Fruit fly (Drosophila melanogaster): ENCODE measurements around the gene CG14053.

dm6 chrX:2208641-2209241 is 15.0 kb upstream of the CG14053 start:
- TF ChIP-seq Ets98B (GFP tag; IDR thresholded peaks at IDR 0.05) (no peak), CG9948 (tag; optimal IDR thresholded peaks at IDR 0.05) (no peak), gl (tag; optimal IDR thresholded peaks at IDR 0.05) (no peak)

All from whole organism, pupa.